Worm (Caenorhabditis elegans) whole organism, L4 larva: ENCODE data around the gene C04B4.4.

Experiments
- R02D3.7 ChIP-seq: fragments of 150-350 bp; sonication (generic microtip); optimal IDR thresholded peaks from 3 replicates; lab custom pipeline; 2014; ENCODE audit warnings: missing biosample characterization, missing genetic modification characterization
- aly-2 ChIP-seq: sonication (generic microtip); optimal IDR thresholded peaks from 2 replicates; lab custom pipeline; 2018; ENCODE audit warnings: missing biosample characterization, missing genetic modification characterization
- hlh-11 ChIP-seq: fragments of 200-800 bp; sonication (Bioruptor generic); optimal IDR thresholded peaks from 2 replicates; lab custom pipeline; 2018; ENCODE audit warnings: mild to moderate bottlenecking, missing genetic modification characterization, missing compliant biosample characterization
- lin-15B ChIP-seq: fragments of 150-350 bp; sonication (generic microtip); optimal IDR thresholded peaks from 3 replicates; lab custom pipeline; 2014; ENCODE audit warnings: missing biosample characterization, missing genetic modification characterization
- madf-5 ChIP-seq, 2 experiments: fragments of 200-800 bp; sonication (Bioruptor generic); IDR thresholded peaks; 2 replicates each; pipeline ENCODE4 v1.3.6; 2022; ENCODE audit warnings: missing compliant biosample characterization in 2 of 2, missing genetic modification characterization in 2 of 2
- nhr-11 ChIP-seq: fragments of 150-350 bp; optimal IDR thresholded peaks from 2 replicates; lab custom pipeline; 2014; ENCODE audit warnings: missing biosample characterization, missing genetic modification characterization
- nhr-237 ChIP-seq: sonication (generic microtip); optimal IDR thresholded peaks from 2 replicates; lab custom pipeline; 2017; ENCODE audit warnings: missing biosample characterization, missing genetic modification characterization
- pha-4 ChIP-seq, 2 experiments: fragments of 150-350 bp in 1 of 2; fragments of 200-800 bp in 1 of 2; sonication (Bioruptor generic) in 1 of 2; IDR thresholded peaks in 1 of 2; optimal IDR thresholded peaks in 1 of 2; 2 replicates each; pipeline versions ENCODE4 v1.3.6 to Lab custom; 2014 to 2022; ENCODE audit warnings: missing genetic modification characterization in 2 of 2, missing genetic modification reagents in 2 of 2, missing biosample characterization in 1 of 2, missing compliant biosample characterization in 1 of 2
- rbr-2 ChIP-seq: sonication (generic microtip); optimal IDR thresholded peaks from 2 replicates; lab custom pipeline; 2016; ENCODE audit warnings: missing genotype, missing genetic modification characterization, missing compliant biosample characterization
- saeg-2 ChIP-seq: fragments of 200-800 bp; sonication (Bioruptor generic); IDR thresholded peaks from 2 replicates; pipeline ENCODE4 v1.3.6; 2022; ENCODE audit warnings: missing genetic modification reagents, missing genetic modification characterization, missing compliant biosample characterization
- unc-39 ChIP-seq: sonication (generic microtip); optimal IDR thresholded peaks from 2 replicates; lab custom pipeline; 2017; ENCODE audit warnings: missing biosample characterization, missing genetic modification characterization
- vab-7 ChIP-seq: fragments of 200-800 bp; sonication (Bioruptor generic); IDR thresholded peaks from 2 replicates; pipeline ENCODE4 v1.3.6; 2022; ENCODE audit warnings: missing genetic modification reagents, missing genetic modification characterization, missing compliant biosample characterization
- zag-1 ChIP-seq: fragments of 150-350 bp; optimal IDR thresholded peaks from 2 replicates; lab custom pipeline; 2014; ENCODE audit warnings: missing biosample characterization, missing genetic modification characterization

DNA sequence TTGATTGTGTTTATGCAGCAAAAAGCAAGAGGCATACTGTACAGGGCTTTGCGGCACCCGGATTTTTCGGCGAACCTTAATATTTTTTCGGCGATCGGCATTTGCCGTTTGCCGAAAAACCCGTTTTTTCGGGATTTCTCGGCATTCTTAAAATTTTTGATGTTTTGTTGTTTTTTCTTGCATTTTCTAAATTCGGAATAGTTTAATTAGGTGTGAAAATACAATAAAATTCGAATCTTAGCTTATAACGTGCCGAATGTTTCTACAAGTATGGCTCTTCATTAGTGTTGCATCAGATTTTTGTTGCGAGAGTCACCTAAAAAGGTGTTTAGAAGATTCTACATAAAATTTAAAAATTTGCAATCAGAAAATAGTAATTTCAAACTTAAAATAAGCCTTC, 15.1 kb upstream of the C04B4.4 start, which contains the start of gene C04B4.6:
- TF ChIP-seq nhr-237 (tag; lab: Kevin White, UChicago) (no peak), madf-5 (GFP tag; IDR thresholded peaks at IDR 0.05; lab: Robert Waterston, UW) (no peak), hlh-11 (tag; lab: Kevin White, UChicago) (no peak), R02D3.7 (tag; lab: Kevin White, UChicago) (no peak), nhr-11 (tag; lab: Kevin White, UChicago) (no peak), rbr-2 (tag; lab: Kevin White, UChicago) (no peak), unc-39 (no peak), aly-2 (tag; lab: Kevin White, UChicago) (no peak), lin-15B (tag; lab: Kevin White, UChicago) (no peak), saeg-2 (GFP tag; lab: Robert Waterston, UW) (no peak), zag-1 (tag; lab: Kevin White, UChicago) (no peak), vab-7 (no peak), pha-4 (GFP tag; IDR thresholded peaks at IDR 0.05; lab: Robert Waterston, UW) (no peak), pha-4 (tag; optimal IDR thresholded peaks at IDR 0.05; lab: Kevin White, UChicago) (no peak)
